Fruit fly (Drosophila melanogaster): ENCODE data around the gene Setd3.

Gene Setd3

dm6 chrX:7011063-7011743 lies 42.7 kb upstream of the Setd3 start, which contains the start of the genes cm, sloth1 and sloth2 (continued):
- TF ChIP-seq Dp (GFP tag; optimal IDR thresholded peaks at IDR 0.05), result no peak
- TF ChIP-seq knrl (GFP tag; IDR thresholded peaks at IDR 0.05; ENCODE audit: partially characterized antibody), result peak; percentile 89
- peak; percentile 72 for TF ChIP-seq Atf6 (GFP tag; IDR thresholded peaks at IDR 0.05)
- TF ChIP-seq CG13775 (GFP tag; optimal IDR thresholded peaks at IDR 0.05), result peak; percentile 84
- TF ChIP-seq fu2 (GFP tag; optimal IDR thresholded peaks at IDR 0.05), result peak; percentile 88
- peak; percentile 77 for TF ChIP-seq CG2889 (GFP tag; IDR thresholded peaks at IDR 0.05)
- TF ChIP-seq zen2 (GFP tag; IDR thresholded peaks at IDR 0.05; ENCODE audit: partially characterized antibody), result peak; percentile 74; the same call in 1 of the 3 replicates
- peak; percentile 78 for TF ChIP-seq Atf3 (GFP tag; optimal IDR thresholded peaks at IDR 0.05)
- peak; percentile 86 for TF ChIP-seq CG16863 (GFP tag; optimal IDR thresholded peaks at IDR 0.05)
- TF ChIP-seq HmgZ (tag; optimal IDR thresholded peaks at IDR 0.05), result peak; percentile 94
- TF ChIP-seq crc (GFP tag; optimal IDR thresholded peaks at IDR 0.05), result peak; percentile 72
- TF ChIP-seq CG10321 (GFP tag; IDR thresholded peaks at IDR 0.05), result 0 out of 2 replicates have a peak, but pooled peaks have one; percentile 56
- peak; percentile 74 for TF ChIP-seq CG18262 (tag; optimal IDR thresholded peaks at IDR 0.05)
- TF ChIP-seq kni (GFP tag; optimal IDR thresholded peaks at IDR 0.05), result peak; percentile 74
- peak; percentile 50 for TF ChIP-seq wek (GFP tag; optimal IDR thresholded peaks at IDR 0.05)
- peak; percentile 5 for TF ChIP-seq pros (GFP tag; optimal IDR thresholded peaks at IDR 0.05)
- TF ChIP-seq salm (tag; optimal IDR thresholded peaks at IDR 0.05), result peak; percentile 74
- peak; percentile 87 for TF ChIP-seq esg (GFP tag; conservative IDR thresholded peaks at IDR 0.05)
- peak; percentile 77 for TF ChIP-seq CG10267 (tag; optimal IDR thresholded peaks at IDR 0.05)
- TF ChIP-seq Stat92E (GFP tag; optimal IDR thresholded peaks at IDR 0.05), result peak in 1 of 3 experiments; percentile 65
- peak; percentile 92 for TF ChIP-seq ken (GFP tag; IDR thresholded peaks at IDR 0.05)
- TF ChIP-seq fd64A (GFP tag; optimal IDR thresholded peaks at IDR 0.05), result no peak
- TF ChIP-seq klu (GFP tag; IDR thresholded peaks at IDR 0.05), result peak; percentile 74
- TF ChIP-seq kay (GFP tag; optimal IDR thresholded peaks at IDR 0.05), result peak; percentile 70
- TF ChIP-seq lab (GFP tag; optimal IDR thresholded peaks at IDR 0.05), result peak; percentile 85
- TF ChIP-seq usp (GFP tag; optimal IDR thresholded peaks at IDR 0.05), result no peak
- TF ChIP-seq crp (GFP tag; optimal IDR thresholded peaks at IDR 0.05), result peak; percentile 62 to 93
- TF ChIP-seq CG3847 (GFP tag; IDR thresholded peaks at IDR 0.05), result peak; percentile 87
- TF ChIP-seq en (GFP tag; optimal IDR thresholded peaks at IDR 0.05), result peak; percentile 70
- peak; percentile 46; the same call in 1 of the 2 replicates for TF ChIP-seq ham (GFP tag; IDR thresholded peaks at IDR 0.05)
- TF ChIP-seq CG17359 (tag; optimal IDR thresholded peaks at IDR 0.05), result peak; percentile 85
- TF ChIP-seq oc (tag; optimal IDR thresholded peaks at IDR 0.05), result peak; percentile 67
- peak; percentile 78 for TF ChIP-seq Bdp1 (GFP tag; optimal IDR thresholded peaks at IDR 0.05)
- peak; percentile 89 for TF ChIP-seq Mad (GFP tag; optimal IDR thresholded peaks at IDR 0.05)
- TF ChIP-seq CG10959 (GFP tag; IDR thresholded peaks at IDR 0.05), result peak; percentile 76
- peak; percentile 66 for TF ChIP-seq CG3065 (GFP tag; optimal IDR thresholded peaks at IDR 0.05)
- peak; percentile 90 for TF ChIP-seq al (GFP tag; IDR thresholded peaks at IDR 0.05)
- peak; percentile 41 for TF ChIP-seq CG31388 (GFP tag; optimal IDR thresholded peaks at IDR 0.05)
- TF ChIP-seq CG18476 (GFP tag; optimal IDR thresholded peaks at IDR 0.05), result peak; percentile 67
- TF ChIP-seq D19A (tag; optimal IDR thresholded peaks at IDR 0.05), result peak; percentile 58
- TF ChIP-seq gcm (GFP tag; optimal IDR thresholded peaks at IDR 0.05), result peak; percentile 78
- peak; percentile 34 for TF ChIP-seq gfzf (GFP tag; optimal IDR thresholded peaks at IDR 0.05)
- peak; percentile 68; the same call in 2 of the 3 replicates for TF ChIP-seq CG11093 (GFP tag; IDR thresholded peaks at IDR 0.05)
- peak; percentile 96 for TF ChIP-seq Ets65A (GFP tag)
- peak; percentile 84 for TF ChIP-seq Optix (GFP tag; IDR thresholded peaks at IDR 0.05)
- TF ChIP-seq gro (GFP tag; optimal IDR thresholded peaks at IDR 0.05), result peak; percentile 91
- TF ChIP-seq BtbVII (GFP tag; optimal IDR thresholded peaks at IDR 0.05), result peak; percentile 40
- peak; percentile 63 for TF ChIP-seq CG7372 (GFP tag; IDR thresholded peaks at IDR 0.05)
- TF ChIP-seq CG8359 (GFP tag; optimal IDR thresholded peaks at IDR 0.05; ENCODE audit: borderline replicate concordance), result no peak
